Fruit fly (Drosophila melanogaster) whole organism, pupa: ENCODE results near the gene CG14109.
A peak's percentile ranks its signal among the peaks of the same experiment; 100 is the strongest.

Experiments used
- CG10348 ChIP-seq: fragments of 200-800 bp; sonication (Bioruptor generic); IDR thresholded peaks from 2 replicates; pipeline ENCODE4 v1.3.6; 2022; ENCODE audit warnings: missing biosample characterization, missing genetic modification characterization
- CG12605 ChIP-seq: fragments of 200-800 bp; sonication (Bioruptor generic); IDR thresholded peaks from 2 replicates; pipeline ENCODE4 v1.3.6; 2022; ENCODE audit warnings: missing biosample characterization, missing genetic modification characterization
- CG13204 ChIP-seq: fragments of 200-800 bp; sonication (Bioruptor generic); optimal IDR thresholded peaks from 2 replicates; lab custom pipeline; 2018; ENCODE audit warnings: missing biosample characterization, mild to moderate bottlenecking, missing genetic modification characterization, moderate library complexity
- CG14655 ChIP-seq: fragments of 200-800 bp; sonication (Bioruptor generic); optimal IDR thresholded peaks from 3 replicates; lab custom pipeline; 2017; ENCODE audit warnings: mild to moderate bottlenecking, missing biosample characterization, missing genetic modification reagents, missing genetic modification characterization
- CG15710 ChIP-seq: fragments of 200-800 bp; sonication (Bioruptor generic); optimal IDR thresholded peaks from 2 replicates; lab custom pipeline; 2018; ENCODE audit warnings: missing biosample characterization, mild to moderate bottlenecking, missing genetic modification characterization, moderate library complexity
- CG17806 ChIP-seq: fragments of 200-800 bp; sonication (Bioruptor generic); optimal IDR thresholded peaks from 2 replicates; lab custom pipeline; 2018; ENCODE audit warnings: missing biosample characterization, mild to moderate bottlenecking, missing genetic modification characterization, moderate library complexity
- CG32121 ChIP-seq: fragments of 200-800 bp; sonication (Bioruptor generic); IDR thresholded peaks from 2 replicates; pipeline ENCODE4 v1.3.6; 2022; ENCODE audit warnings: missing biosample characterization, missing genetic modification characterization
- CG34367 ChIP-seq: fragments of 200-800 bp; sonication (Bioruptor generic); optimal IDR thresholded peaks from 2 replicates; lab custom pipeline; 2018; ENCODE audit warnings: missing biosample characterization, mild to moderate bottlenecking, missing genetic modification characterization
- CG4496 ChIP-seq: fragments of 200-800 bp; sonication (Bioruptor generic); IDR thresholded peaks from 3 replicates; pipeline ENCODE4 v1.3.6; 2022; ENCODE audit warnings: missing biosample characterization, missing genetic modification characterization
- CG8159 ChIP-seq: fragments of 200-800 bp; sonication (Bioruptor generic); optimal IDR thresholded peaks from 3 replicates; lab custom pipeline; 2018; ENCODE audit warnings: missing biosample characterization, mild to moderate bottlenecking, missing genetic modification characterization, moderate library complexity
- CG8301 ChIP-seq: fragments of 200-800 bp; sonication (Bioruptor generic); optimal IDR thresholded peaks from 2 replicates; lab custom pipeline; 2018; ENCODE audit warnings: missing biosample characterization, mild to moderate bottlenecking, missing genetic modification characterization
- CG9948 ChIP-seq: fragments of 200-800 bp; sonication (Bioruptor generic); optimal IDR thresholded peaks from 2 replicates; lab custom pipeline; 2018; ENCODE audit warnings: missing biosample characterization, mild to moderate bottlenecking, missing genetic modification characterization, moderate library complexity
- D1 ChIP-seq: fragments of 200-800 bp; sonication (Bioruptor generic); optimal IDR thresholded peaks from 2 replicates; lab custom pipeline; 2018; ENCODE audit warnings: missing biosample characterization, mild to moderate bottlenecking, missing genetic modification characterization, moderate library complexity
- EcR ChIP-seq: fragments of 200-800 bp; sonication (Bioruptor generic); optimal IDR thresholded peaks from 3 replicates; lab custom pipeline; 2019; ENCODE audit warnings: missing biosample characterization, missing genetic modification characterization, mild to moderate bottlenecking, moderate library complexity, missing genetic modification reagents
- Ets98B ChIP-seq: fragments of 200-800 bp; sonication (Bioruptor generic); IDR thresholded peaks from 2 replicates; pipeline ENCODE4 v1.3.6; 2022; ENCODE audit warnings: missing biosample characterization, missing genetic modification characterization
- Pif1A ChIP-seq: fragments of 200-800 bp; sonication (Bioruptor generic); optimal IDR thresholded peaks from 3 replicates; lab custom pipeline; 2016; ENCODE audit warnings: missing biosample characterization, missing genetic modification characterization
- Pif1B ChIP-seq: fragments of 200-800 bp; sonication (Bioruptor generic); optimal IDR thresholded peaks from 3 replicates; lab custom pipeline; 2016; ENCODE audit warnings: missing biosample characterization, missing genetic modification characterization
- Snoo ChIP-seq: fragments of 200-800 bp; sonication (Bioruptor generic); optimal IDR thresholded peaks from 3 replicates; lab custom pipeline; 2017; ENCODE audit warnings: missing biosample characterization, mild to moderate bottlenecking, missing genetic modification characterization, inconsistent platforms
- fd96Ca ChIP-seq: fragments of 200-800 bp; sonication (Bioruptor generic); IDR thresholded peaks from 3 replicates; pipeline ENCODE4 v1.3.6; 2022; ENCODE audit warnings: missing biosample characterization, missing genetic modification characterization
- gl ChIP-seq: fragments of 200-800 bp; sonication (Bioruptor generic); optimal IDR thresholded peaks from 2 replicates; lab custom pipeline; 2018; ENCODE audit warnings: missing biosample characterization, mild to moderate bottlenecking, missing genetic modification characterization
- rn ChIP-seq: fragments of 200-800 bp; sonication (Bioruptor generic); IDR thresholded peaks from 2 replicates; pipeline ENCODE4 v1.3.6; 2022; ENCODE audit warnings: missing biosample characterization, missing genetic modification characterization

Gene CG14109

DNA sequence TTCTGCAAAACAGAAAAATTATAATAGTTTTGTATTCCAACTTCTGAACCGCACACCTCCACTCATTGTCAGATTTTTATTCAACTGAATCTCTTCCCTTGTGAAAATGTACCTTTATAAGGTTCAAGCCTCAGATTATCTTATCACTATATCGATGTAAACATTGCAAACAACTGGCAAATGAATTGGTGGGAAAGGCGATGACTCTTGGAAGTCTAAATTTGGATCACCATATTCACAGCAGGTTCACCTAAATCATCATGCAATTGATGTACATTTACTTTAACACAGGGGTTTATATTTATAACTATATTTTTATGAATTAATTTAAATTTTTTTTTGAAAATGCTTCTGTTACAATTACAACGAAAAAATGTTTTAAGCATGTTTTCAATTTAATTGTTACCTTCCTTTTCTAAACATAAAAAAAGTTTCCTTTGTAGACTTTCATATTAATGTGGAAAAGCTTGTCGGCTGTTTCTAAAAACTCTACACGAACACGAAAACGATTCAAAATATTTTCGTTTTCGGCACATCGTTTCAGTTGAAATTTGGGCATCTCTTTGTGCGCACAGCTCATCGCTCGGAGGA is at the start of gene CG14109, which contains the start of gene CG10140:
CG14109 (plus strand) TSS at position 541 of the 591 bp plus-strand sequence.
CG10140 (minus strand) TSS at position 101 of the 591 bp plus-strand sequence.
- no peak for TF ChIP-seq CG17806
- TF ChIP-seq Ets98B (GFP tag; lab: Robert Waterston, UW), result no peak
- no peak for TF ChIP-seq CG15710 (tag; lab: Kevin White, UChicago)
- no peak for TF ChIP-seq rn (GFP tag; lab: Robert Waterston, UW)
- TF ChIP-seq CG32121 (GFP tag; lab: Robert Waterston, UW), result no peak
- no peak for TF ChIP-seq Snoo (tag; lab: Kevin White, UChicago)
- no peak for TF ChIP-seq CG14655 (GFP tag; lab: Kevin White, UChicago)
- no peak for TF ChIP-seq Pif1A (GFP tag; lab: Kevin White, UChicago)
- TF ChIP-seq Pif1B (GFP tag; lab: Kevin White, UChicago), result no peak
- no peak for TF ChIP-seq CG4496 (GFP tag; lab: Robert Waterston, UW)
- TF ChIP-seq D1 (tag; lab: Kevin White, UChicago), result no peak
- no peak for TF ChIP-seq CG8301 (tag; lab: Kevin White, UChicago)
- TF ChIP-seq CG10348 (GFP tag; lab: Robert Waterston, UW), result no peak
- no peak for TF ChIP-seq CG13204
- TF ChIP-seq gl (tag; lab: Kevin White, UChicago), result no peak
- no peak for TF ChIP-seq CG9948 (tag; lab: Kevin White, UChicago)
- no peak for TF ChIP-seq CG8159
- no peak for TF ChIP-seq EcR (GFP tag; lab: Kevin White, UChicago)
- TF ChIP-seq fd96Ca (GFP tag; lab: Robert Waterston, UW), result no peak
- no peak for TF ChIP-seq CG12605 (GFP tag; lab: Robert Waterston, UW)

DNA sequence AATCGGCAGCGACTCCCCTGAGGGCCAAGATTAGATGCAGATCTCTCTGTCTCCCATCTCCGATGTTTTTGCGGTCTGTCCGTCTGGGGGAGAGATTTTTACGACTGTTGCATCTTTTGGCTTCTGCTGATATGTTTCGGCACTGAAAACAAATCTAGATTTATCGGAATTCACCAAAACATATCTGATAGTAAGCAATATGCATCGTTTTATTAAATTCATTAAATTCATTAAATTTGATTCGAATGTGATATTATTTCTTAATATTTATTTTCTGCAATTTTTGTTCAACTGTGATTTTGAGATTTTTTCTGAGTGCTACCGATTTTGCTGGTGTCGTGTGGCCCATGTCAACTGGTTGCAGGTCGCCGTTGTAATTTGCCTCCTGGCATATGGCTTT is 47.2 kb upstream of the CG14109 start:
- no peak for TF ChIP-seq Pif1A (GFP tag; lab: Kevin White, UChicago)
- peak; percentile 63 for TF ChIP-seq CG8159
- TF ChIP-seq Ets98B (GFP tag; lab: Robert Waterston, UW), result no peak
- peak; percentile 11 for TF ChIP-seq CG9948 (tag; lab: Kevin White, UChicago)
- no peak for TF ChIP-seq D1 (tag; lab: Kevin White, UChicago)
- TF ChIP-seq CG12605 (GFP tag; lab: Robert Waterston, UW), result no peak
- TF ChIP-seq EcR (GFP tag; lab: Kevin White, UChicago), result no peak
- TF ChIP-seq CG8301 (tag; lab: Kevin White, UChicago), result no peak
- no peak for TF ChIP-seq CG34367
- TF ChIP-seq Pif1B (GFP tag; lab: Kevin White, UChicago), result no peak

DNA sequence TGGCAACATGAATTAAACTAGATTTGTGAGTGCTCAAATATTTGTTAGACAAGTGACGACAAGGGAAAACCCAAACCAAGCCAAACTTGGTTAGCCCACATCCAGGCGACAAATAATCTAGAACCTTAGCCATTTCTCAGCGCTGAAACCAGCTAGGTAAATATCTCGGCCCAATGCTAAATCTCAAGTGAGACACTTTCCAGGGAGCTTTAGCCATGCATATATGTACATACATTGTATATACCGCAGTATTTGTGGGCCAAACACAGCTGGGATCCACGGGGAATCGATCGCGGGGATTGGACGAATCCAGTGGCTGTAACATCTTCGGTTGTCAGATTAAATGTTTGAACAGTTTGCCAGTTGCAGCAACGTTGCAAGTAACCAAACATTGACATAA is 43.1 kb upstream of the CG14109 start:
- TF ChIP-seq CG12605 (GFP tag; lab: Robert Waterston, UW) (no peak), CG8159 (no peak), Snoo (tag; lab: Kevin White, UChicago) (no peak)

DNA sequence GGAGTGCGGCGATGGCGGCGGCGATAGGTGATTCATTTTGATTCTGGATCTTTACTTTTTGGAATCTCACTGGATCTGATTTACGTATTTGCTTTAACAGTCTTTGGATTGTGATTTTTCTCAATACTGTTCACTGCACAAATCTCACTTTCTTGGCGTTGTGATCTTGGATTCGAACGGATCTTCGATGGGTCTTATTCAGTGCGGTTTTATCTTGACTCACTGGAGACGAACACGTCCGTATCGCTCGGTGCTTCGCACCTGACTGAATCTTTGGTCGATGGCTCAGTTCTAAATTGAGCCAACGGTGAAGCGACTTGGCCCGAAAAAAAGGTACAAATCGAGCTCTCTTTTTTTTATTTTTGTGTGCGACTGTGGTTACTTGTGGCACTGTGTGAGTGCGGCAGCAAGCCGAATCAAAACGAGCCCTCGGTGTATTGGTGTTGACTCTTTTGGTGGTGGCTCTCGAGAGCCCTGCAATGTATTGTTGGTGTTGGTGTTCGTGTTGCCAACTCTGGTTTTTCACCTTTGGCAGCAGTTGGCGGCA is 39.8 kb upstream of the CG14109 start, which contains the start of gene sens:
sens (minus strand) TSS at position 254 of the 547 bp plus-strand sequence.
- TF ChIP-seq Snoo (tag; lab: Kevin White, UChicago) (peak; percentile 27), EcR (GFP tag; lab: Kevin White, UChicago) (no peak)
- TF ChIP-seq, all 21 proteins: peak for 1

DNA sequence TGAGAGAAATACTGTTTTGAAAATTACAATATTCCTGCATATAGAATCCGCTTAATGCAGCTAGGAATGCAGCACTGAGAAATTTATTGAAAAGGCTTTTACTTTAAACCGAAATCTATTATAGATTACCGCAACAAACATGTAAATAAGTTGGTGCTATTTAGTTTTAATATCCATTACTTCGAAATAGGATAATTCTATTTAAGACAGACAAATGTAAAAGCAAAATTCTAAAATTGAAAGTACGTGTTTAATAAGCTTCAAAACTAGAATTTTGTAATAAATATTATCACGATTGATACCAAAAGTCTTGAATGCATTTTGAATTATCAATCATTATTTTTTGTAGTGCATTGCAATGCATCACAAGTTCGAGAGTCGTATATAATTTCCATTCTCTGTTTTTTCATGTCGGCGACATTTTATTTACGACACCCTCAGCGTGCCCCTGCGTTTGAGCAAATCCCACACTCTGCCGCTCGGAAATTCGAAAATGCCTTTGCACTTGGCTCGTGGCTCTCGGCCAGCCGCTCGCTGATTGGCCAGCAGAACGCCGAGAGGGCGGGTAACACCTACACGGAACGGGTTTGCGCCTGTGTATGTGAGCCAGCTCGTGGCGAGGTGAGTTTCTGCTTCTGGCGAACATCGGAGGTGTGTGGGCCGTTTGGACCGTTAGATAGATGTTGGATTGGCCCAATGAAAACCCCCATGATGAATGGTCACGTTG is 37.4 kb upstream of the CG14109 start:
- TF ChIP-seq CG4496 (GFP tag; lab: Robert Waterston, UW) (peak; percentile 69), EcR (GFP tag; lab: Kevin White, UChicago) (no peak), CG8159 (peak; percentile 20)

DNA sequence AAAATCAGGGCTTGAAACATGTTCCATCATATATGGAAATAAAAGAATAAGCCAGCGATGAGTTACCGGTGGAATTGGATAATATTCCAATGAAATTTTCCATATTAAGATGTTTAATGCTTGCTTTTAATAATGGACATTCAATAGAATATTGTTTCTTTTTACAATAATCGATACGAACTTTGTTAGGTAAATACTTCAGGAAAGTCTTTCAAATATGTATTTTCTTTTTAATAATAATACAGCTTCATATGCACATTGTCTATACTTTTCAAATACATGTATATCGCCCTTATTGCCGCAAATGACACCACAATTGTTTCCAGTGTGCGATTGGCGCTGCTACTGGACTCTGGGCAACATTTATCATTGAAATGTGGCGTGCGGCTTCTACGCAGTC is 33.8 kb upstream of the CG14109 start:
- TF ChIP-seq CG4496 (GFP tag; lab: Robert Waterston, UW) (no peak), CG32121 (GFP tag; lab: Robert Waterston, UW) (no peak), CG8159 (peak; percentile 72), EcR (GFP tag; lab: Kevin White, UChicago) (no peak), fd96Ca (GFP tag; lab: Robert Waterston, UW) (no peak), Pif1A (GFP tag; lab: Kevin White, UChicago) (peak; percentile 38), CG14655 (GFP tag; lab: Kevin White, UChicago) (peak; percentile 67), D1 (tag; lab: Kevin White, UChicago) (peak; percentile 26), Pif1B (GFP tag; lab: Kevin White, UChicago) (peak; percentile 42), CG9948 (tag; lab: Kevin White, UChicago) (peak; percentile 40), CG15710 (tag; lab: Kevin White, UChicago) (peak; percentile 52), gl (tag; lab: Kevin White, UChicago) (no peak), CG13204 (peak; percentile 7), CG17806 (peak; percentile 46), CG34367 (peak; percentile 35), CG8301 (tag; lab: Kevin White, UChicago) (peak; percentile 29), CG12605 (GFP tag; lab: Robert Waterston, UW) (no peak), CG10348 (GFP tag; lab: Robert Waterston, UW) (no peak), Ets98B (GFP tag; lab: Robert Waterston, UW) (no peak), rn (GFP tag; lab: Robert Waterston, UW) (no peak), Snoo (tag; lab: Kevin White, UChicago) (peak; percentile 41)
